Worm (Caenorhabditis elegans) whole organism, late embryonic: ENCODE results near the gene Y55B1AR.2.

Experiments used
- F13H6.1 ChIP-seq: sonication (generic microtip); optimal IDR thresholded peaks from 2 replicates; lab custom pipeline; 2016; ENCODE audit warnings: missing genetic modification characterization, missing compliant biosample characterization
- K02D7.2 ChIP-seq: sonication (generic microtip); optimal IDR thresholded peaks from 2 replicates; lab custom pipeline; 2017; ENCODE audit warnings: mild to moderate bottlenecking, missing genetic modification characterization, missing compliant biosample characterization
- ama-1 ChIP-seq: fragments of 150-350 bp; optimal IDR thresholded peaks from 2 replicates; lab custom pipeline; 2014
- ceh-34 ChIP-seq: sonication (generic microtip); optimal IDR thresholded peaks from 2 replicates; lab custom pipeline; 2016; ENCODE audit warnings: mild to moderate bottlenecking, missing genetic modification characterization, missing compliant biosample characterization
- fkh-10 ChIP-seq: fragments of 150-350 bp; optimal IDR thresholded peaks from 2 replicates; lab custom pipeline; 2014; ENCODE audit warnings: missing biosample characterization, missing genetic modification reagents, missing genetic modification characterization
- hlh-30 ChIP-seq: sonication (generic microtip); optimal IDR thresholded peaks from 2 replicates; lab custom pipeline; 2017; ENCODE audit warnings: antibody characterized with exemption, missing genetic modification characterization, missing compliant biosample characterization; ENCODE audit not compliant: insufficient read depth
- mec-3 ChIP-seq: sonication (generic microtip); optimal IDR thresholded peaks from 2 replicates; lab custom pipeline; 2016; ENCODE audit warnings: borderline replicate concordance, missing genetic modification characterization, missing compliant biosample characterization
- nfya-1 ChIP-seq: sonication (generic microtip); optimal IDR thresholded peaks from 2 replicates; lab custom pipeline; 2017; ENCODE audit warnings: missing genetic modification characterization, mild to moderate bottlenecking, missing compliant biosample characterization, antibody characterized with exemption, moderate library complexity
- pha-4 ChIP-seq: fragments of 150-350 bp; optimal IDR thresholded peaks from 2 replicates; lab custom pipeline; 2018; ENCODE audit warnings: missing biosample characterization, missing genetic modification reagents, missing genetic modification characterization
- pqm-1 ChIP-seq: sonication (generic microtip); optimal IDR thresholded peaks from 2 replicates; lab custom pipeline; 2016; ENCODE audit warnings: missing genetic modification characterization, missing compliant biosample characterization
- tbx-2 ChIP-seq: sonication (generic microtip); optimal IDR thresholded peaks from 2 replicates; lab custom pipeline; 2016; ENCODE audit warnings: missing genetic modification characterization, missing compliant biosample characterization
- tbx-7 ChIP-seq: sonication (generic microtip); optimal IDR thresholded peaks from 2 replicates; lab custom pipeline; 2016; ENCODE audit warnings: missing genotype, missing genetic modification characterization, missing compliant biosample characterization
- unc-86 ChIP-seq: sonication (generic microtip); optimal IDR thresholded peaks from 2 replicates; lab custom pipeline; 2016; ENCODE audit warnings: missing genetic modification characterization, missing compliant biosample characterization

ce11 chrIII:646454-646853 lies 47.9 kb upstream of the Y55B1AR.2 start, which contains the start of gene orai-1:
- TF ChIP-seq fkh-10 (GFP tag; lab: Kevin White, UChicago) (no peak), tbx-7 (tag; lab: Kevin White, UChicago) (no peak), K02D7.2 (tag; lab: Kevin White, UChicago) (no peak), tbx-2 (tag; lab: Kevin White, UChicago) (no peak), mec-3 (no peak), ama-1 (no peak), ceh-34 (tag; lab: Kevin White, UChicago) (no peak), nfya-1 (no peak), pha-4 (tag; lab: Kevin White, UChicago) (no peak), F13H6.1 (tag; lab: Kevin White, UChicago) (no peak), pqm-1 (tag; lab: Kevin White, UChicago) (no peak), hlh-30 (tag; lab: Kevin White, UChicago) (no peak), unc-86 (no peak)
